Fruit fly (Drosophila melanogaster): ENCODE measurements around the gene CG46512.
"Not testable (repeated sequence)": the region's sequence is repeated elsewhere in the genome, so short reads cannot be mapped to it uniquely, and the experiment has no call there.

Gene CG46512

dm6 chrX:22182193-22182592 is 5.0 kb upstream of the CG46512 start, which contains the start of gene CG46511:
Gene CG46511 (plus strand): TSS chrX:22182493.
- not testable (repeated sequence) for TF ChIP-seq rgr, jim, CG32264 (GFP tag; optimal IDR thresholded peaks at IDR 0.05)

DNA sequence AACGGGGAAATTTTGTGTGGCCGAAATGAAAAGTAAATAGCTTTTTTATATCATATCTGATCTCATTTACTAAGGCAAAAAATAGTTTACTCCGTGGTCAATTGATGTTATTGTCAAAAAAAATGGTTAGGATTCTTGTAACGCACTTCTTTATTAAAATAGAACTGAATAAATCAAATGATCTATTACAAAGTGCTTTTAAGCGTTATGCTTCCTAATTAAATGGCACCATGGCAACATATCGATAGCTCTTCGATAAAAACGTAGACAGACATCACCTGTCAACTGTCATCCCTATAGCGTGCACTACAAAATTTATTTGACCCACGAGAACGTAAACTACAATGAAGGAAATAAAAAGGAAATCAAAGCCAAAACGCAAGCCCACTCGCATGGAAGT is 4.8 kb downstream of the CG46512 start, which contains the start of gene CG46513:
TSS of gene CG46513 (plus strand) at position 301 of the 400 bp plus-strand sequence.
- not testable (repeated sequence) for TF ChIP-seq Mio (GFP tag; optimal IDR thresholded peaks at IDR 0.05); woc (GFP tag; optimal IDR thresholded peaks at IDR 0.05); CrebA (GFP tag; optimal IDR thresholded peaks at IDR 0.05; ENCODE audit: borderline replicate concordance)

DNA sequence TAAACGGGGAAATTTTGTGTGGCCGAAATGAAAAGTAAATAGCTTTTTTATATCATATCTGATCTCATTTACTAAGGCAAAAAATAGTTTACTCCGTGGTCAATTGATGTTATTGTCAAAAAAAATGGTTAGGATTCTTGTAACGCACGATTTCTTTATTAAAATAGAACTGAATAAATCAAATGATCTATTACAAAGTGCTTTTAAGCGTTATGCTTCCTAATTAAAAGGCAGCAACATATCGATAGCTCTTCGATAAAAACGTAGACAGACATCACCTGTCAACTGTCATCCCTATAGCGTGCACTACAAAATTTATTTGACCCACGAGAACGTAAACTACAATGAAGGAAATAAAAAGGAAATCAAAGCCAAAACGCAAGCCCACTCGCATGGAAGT is 9.7 kb downstream of the CG46512 start, which contains the start of gene CG46514:
TSS of gene CG46514 (plus strand) at position 301 of the 400 bp plus-strand sequence.
- TF ChIP-seq Jra, Mio, fru (GFP tag; optimal IDR thresholded peaks at IDR 0.05): not testable (repeated sequence)

DNA sequence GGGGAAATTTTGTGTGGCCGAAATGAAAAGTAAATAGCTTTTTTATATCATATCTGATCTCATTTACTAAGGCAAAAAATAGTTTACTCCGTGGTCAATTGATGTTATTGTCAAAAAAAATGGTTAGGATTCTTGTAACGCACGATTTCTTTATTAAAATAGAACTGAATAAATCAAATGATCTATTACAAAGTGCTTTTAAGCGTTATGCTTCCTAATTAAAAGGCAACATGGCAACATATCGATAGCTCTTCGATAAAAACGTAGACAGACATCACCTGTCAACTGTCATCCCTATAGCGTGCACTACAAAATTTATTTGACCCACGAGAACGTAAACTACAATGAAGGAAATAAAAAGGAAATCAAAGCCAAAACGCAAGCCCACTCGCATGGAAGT is 14.7 kb downstream of the CG46512 start, which contains the start of gene CG46515:
TSS of gene CG46515 (plus strand) at position 301 of the 400 bp plus-strand sequence.
- not testable (repeated sequence) for TF ChIP-seq fru (GFP tag; optimal IDR thresholded peaks at IDR 0.05); brk (GFP tag; optimal IDR thresholded peaks at IDR 0.05); Dif (GFP tag; optimal IDR thresholded peaks at IDR 0.05; ENCODE audit: partially characterized antibody)

DNA sequence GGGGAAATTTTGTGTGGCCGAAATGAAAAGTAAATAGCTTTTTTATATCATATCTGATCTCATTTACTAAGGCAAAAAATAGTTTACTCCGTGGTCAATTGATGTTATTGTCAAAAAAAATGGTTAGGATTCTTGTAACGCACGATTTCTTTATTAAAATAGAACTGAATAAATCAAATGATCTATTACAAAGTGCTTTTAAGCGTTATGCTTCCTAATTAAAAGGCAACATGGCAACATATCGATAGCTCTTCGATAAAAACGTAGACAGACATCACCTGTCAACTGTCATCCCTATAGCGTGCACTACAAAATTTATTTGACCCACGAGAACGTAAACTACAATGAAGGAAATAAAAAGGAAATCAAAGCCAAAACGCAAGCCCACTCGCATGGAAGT is 24.9 kb downstream of the CG46512 start, which contains the start of gene CG46516:
TSS of gene CG46516 (plus strand) at position 301 of the 400 bp plus-strand sequence.
- not testable (repeated sequence) for TF ChIP-seq sv (GFP tag; optimal IDR thresholded peaks at IDR 0.05); foxo (GFP tag; optimal IDR thresholded peaks at IDR 0.05); dsf (GFP tag; optimal IDR thresholded peaks at IDR 0.05; ENCODE audit: borderline replicate concordance)

- TF ChIP-seq Dif (GFP tag; optimal IDR thresholded peaks at IDR 0.05; ENCODE audit: partially characterized antibody); Hr78 (GFP tag; optimal IDR thresholded peaks at IDR 0.05); N (GFP tag; optimal IDR thresholded peaks at IDR 0.05): not testable (repeated sequence)
Measured at dm6 chrX:22217079-22217478, 29.9 kb downstream of the CG46512 start, which contains the start of gene CG46517. Gene CG46517 (plus strand): TSS chrX:22217379.

DNA sequence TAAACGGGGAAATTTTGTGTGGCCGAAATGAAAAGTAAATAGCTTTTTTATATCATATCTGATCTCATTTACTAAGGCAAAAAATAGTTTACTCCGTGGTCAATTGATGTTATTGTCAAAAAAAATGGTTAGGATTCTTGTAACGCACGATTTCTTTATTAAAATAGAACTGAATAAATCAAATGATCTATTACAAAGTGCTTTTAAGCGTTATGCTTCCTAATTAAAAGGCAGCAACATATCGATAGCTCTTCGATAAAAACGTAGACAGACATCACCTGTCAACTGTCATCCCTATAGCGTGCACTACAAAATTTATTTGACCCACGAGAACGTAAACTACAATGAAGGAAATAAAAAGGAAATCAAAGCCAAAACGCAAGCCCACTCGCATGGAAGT is 39.1 kb downstream of the CG46512 start, which contains the start of gene CG46518:
TSS of gene CG46518 (plus strand) at position 301 of the 400 bp plus-strand sequence.
- TF ChIP-seq pan (optimal IDR thresholded peaks at IDR 0.05); tai (GFP tag; optimal IDR thresholded peaks at IDR 0.05); GATAd (GFP tag; optimal IDR thresholded peaks at IDR 0.05): not testable (repeated sequence)

dm6 chrX:22231270-22231669 is 44.1 kb downstream of the CG46512 start, which contains the start of gene CG46519:
Gene CG46519 (plus strand): TSS chrX:22231570.
- TF ChIP-seq tai, brk, Hr78 (GFP tag; optimal IDR thresholded peaks at IDR 0.05): not testable (repeated sequence)

- not testable (repeated sequence) for TF ChIP-seq Hnf4 (GFP tag; optimal IDR thresholded peaks at IDR 0.05); Rel (GFP tag; optimal IDR thresholded peaks at IDR 0.05); Rel (tag; optimal IDR thresholded peaks at IDR 0.05); Sp1 (GFP tag; optimal IDR thresholded peaks at IDR 0.05)
Measured at dm6 chrX:22236265-22236664, 49.1 kb downstream of the CG46512 start, which contains the start of gene CG46520. Gene CG46520 (plus strand): TSS chrX:22236565.
